Worm (Caenorhabditis elegans): ENCODE results near the gene srh-72.
A peak's percentile ranks its signal among the peaks of the same experiment; 100 is the strongest.
"Not testable (repeated sequence)": the region's sequence is repeated elsewhere in the genome, so short reads cannot be mapped to it uniquely, and the experiment has no call there.

srh-72 gene

DNA sequence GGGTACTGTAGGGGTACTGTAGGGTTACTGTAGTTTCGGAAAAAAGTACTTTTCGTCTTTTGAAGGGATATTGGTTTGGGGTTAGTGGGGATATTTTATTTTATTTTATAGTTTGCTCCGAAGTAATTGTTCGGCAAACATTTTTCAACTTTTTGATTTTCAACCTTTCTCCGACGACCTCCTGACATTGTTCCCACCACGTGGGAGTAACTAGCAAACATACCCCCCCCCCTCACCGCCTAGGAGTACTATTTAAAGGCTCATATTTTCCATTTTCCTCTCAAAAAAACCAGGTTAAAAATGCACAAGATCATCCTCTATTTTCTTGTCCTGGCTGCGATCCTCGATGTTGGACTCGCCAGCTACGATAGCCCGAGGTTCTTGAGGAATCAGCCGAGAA is 25.6 kb upstream of the srh-72 start, which contains the start of gene srlf-29:
TSS of gene srlf-29 (plus strand) at position 301 of the 400 bp plus-strand sequence.
- TF ChIP-seq cog-1 (tag; optimal IDR thresholded peaks at IDR 0.05), result no peak
- TF ChIP-seq ztf-23 (GFP tag; IDR thresholded peaks at IDR 0.05), result no peak
- TF ChIP-seq ztf-29 (GFP tag; IDR thresholded peaks at IDR 0.05), result no peak
- no peak for TF ChIP-seq ref-1 (GFP tag; conservative IDR thresholded peaks at IDR 0.05)
- TF ChIP-seq klf-2 (GFP tag; conservative IDR thresholded peaks at IDR 0.05), result no peak
- TF ChIP-seq T22C8.4 (GFP tag; IDR thresholded peaks at IDR 0.05), result no peak
- TF ChIP-seq med-1 (GFP tag; optimal IDR thresholded peaks at IDR 0.05; ENCODE audit: insufficient read depth), result no peak
- no peak for TF ChIP-seq flt-1 (GFP tag; IDR thresholded peaks at IDR 0.05)
- no peak for TF ChIP-seq tab-1 (GFP tag; IDR thresholded peaks at IDR 0.05)

DNA sequence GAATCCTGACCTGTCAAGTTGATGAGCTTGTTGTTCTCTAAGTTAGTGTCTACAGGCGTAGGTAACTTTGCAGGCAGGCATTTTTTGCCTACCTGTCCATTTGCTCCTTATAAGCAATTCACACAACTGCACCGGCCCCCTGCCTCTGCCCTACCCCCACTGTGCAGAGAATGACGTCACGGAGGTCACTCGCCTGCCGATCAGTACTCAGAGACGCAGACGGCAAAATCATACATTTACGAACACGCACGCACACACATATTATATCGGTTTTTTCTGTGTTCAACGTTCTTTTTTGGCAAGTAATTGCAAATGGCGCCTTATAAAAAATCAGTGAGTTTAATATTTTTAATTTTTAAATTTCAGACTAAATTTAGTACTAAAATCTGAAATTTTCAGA is 23.1 kb upstream of the srh-72 start, which contains the start of gene duxl-1:
TSS of gene duxl-1 (plus strand) at position 184 of the 400 bp plus-strand sequence.
- TF ChIP-seq ztf-23 (GFP tag; IDR thresholded peaks at IDR 0.05) (no peak), ref-1 (GFP tag; conservative IDR thresholded peaks at IDR 0.05) (0 out of 2 replicates have a peak, but pooled peaks have one; percentile 17)

DNA sequence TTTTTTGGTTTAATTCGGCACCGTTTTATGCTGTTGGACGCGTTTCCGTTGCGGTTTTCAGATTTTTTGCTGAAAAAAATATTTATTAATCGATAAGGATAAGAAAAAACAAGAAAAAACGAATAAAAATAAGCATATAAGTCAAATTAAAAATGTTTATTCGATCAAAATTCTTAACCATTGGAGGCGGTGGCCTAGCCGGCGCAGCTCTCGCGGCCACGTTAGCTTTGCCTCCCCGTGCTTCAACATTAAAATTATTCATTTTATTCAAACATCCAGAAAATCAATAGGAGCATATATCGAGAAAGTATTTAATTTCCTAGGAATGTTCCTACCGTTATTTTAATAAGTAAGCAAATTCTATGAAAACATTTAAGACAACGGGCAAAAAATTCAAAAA is 22.5 kb upstream of the srh-72 start, which contains the start of gene ZC204.14:
TSS of gene ZC204.14 (minus strand) at position 69 of the 400 bp plus-strand sequence.
- TF ChIP-seq T22C8.4 (GFP tag; IDR thresholded peaks at IDR 0.05), result no peak
- no peak for TF ChIP-seq ref-1 (GFP tag; conservative IDR thresholded peaks at IDR 0.05)
- TF ChIP-seq klf-2 (GFP tag; conservative IDR thresholded peaks at IDR 0.05), result no peak
- no peak for TF ChIP-seq med-1 (GFP tag; optimal IDR thresholded peaks at IDR 0.05; ENCODE audit: insufficient read depth)
- no peak for TF ChIP-seq cog-1 (tag; optimal IDR thresholded peaks at IDR 0.05)
- TF ChIP-seq tab-1 (GFP tag; IDR thresholded peaks at IDR 0.05), result no peak
- TF ChIP-seq flt-1 (GFP tag; IDR thresholded peaks at IDR 0.05), result no peak
- no peak for TF ChIP-seq ztf-29 (GFP tag; IDR thresholded peaks at IDR 0.05)
- no peak for TF ChIP-seq ztf-23 (GFP tag; IDR thresholded peaks at IDR 0.05)

DNA sequence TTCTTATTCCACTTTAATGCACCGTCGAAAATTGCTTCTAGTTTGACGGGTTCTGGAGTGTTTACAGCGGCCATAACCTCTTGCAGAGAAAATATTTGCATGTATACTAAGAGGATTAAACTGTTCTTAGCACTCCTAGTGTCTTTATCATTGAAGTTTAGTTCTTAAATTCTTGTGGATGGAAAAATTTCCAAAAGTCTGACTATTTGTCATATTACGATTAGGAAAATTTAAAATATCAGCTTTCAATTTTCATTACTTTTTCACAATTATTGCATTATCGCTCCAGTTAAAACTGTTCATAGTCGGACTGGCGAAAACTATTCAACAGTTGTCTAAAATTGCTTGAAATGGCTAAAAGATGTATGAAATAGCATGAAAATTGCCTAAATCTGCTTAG is 20.5 kb upstream of the srh-72 start, which contains the start of gene ZC204.13:
TSS of gene ZC204.13 (minus strand) at position 101 of the 400 bp plus-strand sequence.
- not testable (repeated sequence) for TF ChIP-seq ztf-29 (GFP tag; IDR thresholded peaks at IDR 0.05); T22C8.4 (GFP tag; IDR thresholded peaks at IDR 0.05); cog-1 (tag; optimal IDR thresholded peaks at IDR 0.05)

DNA sequence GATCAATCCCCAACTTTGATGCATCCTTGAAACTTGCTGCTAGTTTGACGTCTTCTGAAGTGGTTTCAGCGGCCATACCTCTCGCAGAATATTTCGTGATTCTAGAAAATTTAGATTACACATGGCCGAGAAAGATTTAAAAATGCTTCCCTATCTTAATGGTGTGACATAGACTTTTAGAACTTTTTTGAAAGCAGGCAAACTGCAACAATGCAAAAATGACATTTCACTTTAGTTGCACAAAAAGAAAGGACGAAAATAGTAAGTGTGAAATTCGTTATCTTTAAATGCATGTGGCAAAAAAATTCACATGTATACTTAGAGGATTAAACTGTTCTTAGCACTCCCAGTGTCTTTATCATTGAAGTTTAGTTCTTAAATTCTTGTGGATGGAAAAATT is 16.8 kb upstream of the srh-72 start, which contains the start of gene ZC204.12:
TSS of gene ZC204.12 (minus strand) at position 101 of the 400 bp plus-strand sequence.
- no peak for TF ChIP-seq ref-1 (GFP tag; conservative IDR thresholded peaks at IDR 0.05)
- no peak for TF ChIP-seq ztf-23 (GFP tag; IDR thresholded peaks at IDR 0.05)
- no peak for TF ChIP-seq cog-1 (tag; optimal IDR thresholded peaks at IDR 0.05)

DNA sequence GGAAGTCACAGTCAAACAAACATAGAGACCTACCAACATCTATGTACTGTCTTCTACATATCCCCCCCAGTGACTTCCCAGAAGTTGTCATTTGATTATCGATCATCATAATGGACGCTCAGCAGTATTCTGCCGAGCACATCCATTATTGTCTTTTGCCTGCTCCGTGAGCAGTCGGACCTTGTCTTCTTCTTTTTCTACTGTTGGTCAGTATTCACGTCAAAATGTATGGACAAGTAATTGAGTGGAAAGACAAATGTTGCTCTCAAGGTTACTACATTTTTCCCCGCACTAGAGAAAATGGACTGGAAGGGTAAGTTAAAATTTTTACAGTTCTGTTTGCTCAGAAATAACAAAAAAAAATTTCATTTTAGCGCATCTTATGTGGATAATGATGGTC is 14.5 kb upstream of the srh-72 start, which contains the start of gene btb-12:
TSS of gene btb-12 (plus strand) at position 301 of the 400 bp plus-strand sequence.
- no peak for TF ChIP-seq tab-1 (GFP tag; IDR thresholded peaks at IDR 0.05)
- no peak for TF ChIP-seq ref-1 (GFP tag; conservative IDR thresholded peaks at IDR 0.05)
- no peak for TF ChIP-seq cog-1 (tag; optimal IDR thresholded peaks at IDR 0.05)
- TF ChIP-seq ztf-23 (GFP tag; IDR thresholded peaks at IDR 0.05), result no peak
- TF ChIP-seq klf-2 (GFP tag; conservative IDR thresholded peaks at IDR 0.05), result no peak
- TF ChIP-seq med-1 (GFP tag; optimal IDR thresholded peaks at IDR 0.05; ENCODE audit: insufficient read depth), result no peak

DNA sequence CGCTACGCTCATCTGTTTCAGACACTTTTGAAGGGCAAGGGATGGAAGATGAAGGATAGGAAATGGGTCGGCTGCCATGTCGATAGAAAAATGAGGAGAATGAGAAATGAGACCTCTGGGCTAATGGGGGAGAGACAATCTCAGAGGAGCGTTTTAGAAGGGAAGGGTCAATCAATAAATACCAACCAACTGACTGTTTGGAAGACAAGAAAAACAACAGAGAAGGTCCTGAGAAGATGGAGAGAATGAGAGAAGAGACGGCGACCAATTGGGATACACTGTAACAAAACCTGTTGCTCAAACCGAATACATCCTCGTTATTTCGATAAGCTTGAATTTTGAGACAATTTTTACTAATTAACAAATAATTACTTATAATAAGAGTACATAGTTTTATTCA is 13.0 kb upstream of the srh-72 start, which contains the start of gene fbxb-15:
TSS of gene fbxb-15 (minus strand) at position 101 of the 400 bp plus-strand sequence.
- no peak for TF ChIP-seq flt-1 (GFP tag; IDR thresholded peaks at IDR 0.05)
- TF ChIP-seq cog-1 (tag; optimal IDR thresholded peaks at IDR 0.05), result no peak
- TF ChIP-seq ztf-29 (GFP tag; IDR thresholded peaks at IDR 0.05), result no peak
- no peak for TF ChIP-seq tab-1 (GFP tag; IDR thresholded peaks at IDR 0.05)
- TF ChIP-seq T22C8.4 (GFP tag; IDR thresholded peaks at IDR 0.05), result no peak
- no peak for TF ChIP-seq ref-1 (GFP tag; conservative IDR thresholded peaks at IDR 0.05)
- no peak for TF ChIP-seq ztf-23 (GFP tag; IDR thresholded peaks at IDR 0.05)
- no peak for TF ChIP-seq klf-2 (GFP tag; conservative IDR thresholded peaks at IDR 0.05)

DNA sequence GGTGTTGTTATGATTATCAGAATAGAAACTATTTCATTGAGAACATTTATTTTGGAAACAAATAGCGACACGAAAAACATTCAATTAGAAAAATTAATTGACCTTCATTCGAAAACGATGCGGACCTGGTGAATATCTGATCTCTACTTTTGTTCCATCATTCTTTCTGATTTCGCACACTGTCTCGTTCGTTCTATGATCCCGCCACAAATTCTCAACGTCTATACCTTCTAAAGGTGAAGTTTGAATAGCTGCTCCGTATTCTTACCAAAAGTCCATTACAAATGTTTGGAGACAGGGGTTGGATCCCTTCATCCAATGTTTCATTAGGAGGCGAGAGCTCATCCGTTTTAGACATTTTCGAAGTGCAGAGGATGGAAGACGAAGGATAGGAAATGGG is 11.4 kb upstream of the srh-72 start, which contains the start of gene fbxb-16:
TSS of gene fbxb-16 (minus strand) at position 101 of the 400 bp plus-strand sequence.
- TF ChIP-seq klf-2 (GFP tag; conservative IDR thresholded peaks at IDR 0.05) (no peak), ztf-23 (GFP tag; IDR thresholded peaks at IDR 0.05) (no peak), ztf-29 (GFP tag; IDR thresholded peaks at IDR 0.05) (no peak)

DNA sequence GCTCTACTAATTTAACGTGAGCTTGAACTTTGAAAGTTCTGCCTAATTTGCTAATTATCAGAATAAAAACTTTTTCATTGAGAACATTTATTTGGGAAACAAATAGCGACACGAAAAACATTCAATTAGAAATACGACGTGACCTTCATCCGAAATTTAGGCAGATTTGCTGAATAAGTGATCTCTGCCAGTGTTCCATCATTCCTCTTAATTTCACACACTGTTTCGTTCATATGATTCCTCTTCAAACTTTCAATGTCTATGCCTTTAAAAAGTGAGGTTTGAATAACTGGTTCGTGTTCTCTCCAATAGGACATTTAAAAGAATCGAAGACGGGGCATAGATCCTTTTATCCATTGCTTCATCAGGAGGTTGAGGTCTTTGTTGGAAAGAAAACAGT is 10.1 kb upstream of the srh-72 start, which contains the start of gene fbxb-20:
TSS of gene fbxb-20 (minus strand) at position 101 of the 400 bp plus-strand sequence.
- TF ChIP-seq klf-2 (GFP tag; conservative IDR thresholded peaks at IDR 0.05) (no peak), ztf-23 (GFP tag; IDR thresholded peaks at IDR 0.05) (no peak), tab-1 (GFP tag; IDR thresholded peaks at IDR 0.05) (no peak), ref-1 (GFP tag; conservative IDR thresholded peaks at IDR 0.05) (no peak), ztf-29 (GFP tag; IDR thresholded peaks at IDR 0.05) (no peak), med-1 (GFP tag; optimal IDR thresholded peaks at IDR 0.05; ENCODE audit: insufficient read depth) (no peak), T22C8.4 (GFP tag; IDR thresholded peaks at IDR 0.05) (no peak), cog-1 (tag; optimal IDR thresholded peaks at IDR 0.05) (no peak), flt-1 (GFP tag; IDR thresholded peaks at IDR 0.05) (no peak)

DNA sequence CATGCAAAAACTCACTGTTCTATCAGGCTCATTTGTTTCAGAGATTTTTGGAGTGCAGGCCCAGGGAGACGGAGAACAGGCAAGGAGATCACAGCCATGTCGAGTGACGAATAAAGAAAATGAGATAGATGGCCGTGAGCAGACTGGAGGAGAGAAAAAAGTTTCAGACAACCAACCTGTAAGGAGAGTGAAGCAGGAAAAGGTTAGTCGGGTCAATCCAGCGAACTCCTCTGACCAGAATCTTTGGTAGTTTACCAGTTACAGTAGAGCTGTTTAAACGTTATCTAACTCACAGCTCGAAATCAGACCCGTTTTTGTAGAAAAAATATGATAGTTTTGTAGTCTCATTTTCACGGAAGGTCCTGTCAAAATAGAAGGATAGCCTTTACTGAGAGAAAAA is 8.4 kb upstream of the srh-72 start, which contains the start of gene fbxb-21:
TSS of gene fbxb-21 (minus strand) at position 101 of the 400 bp plus-strand sequence.
- no peak for TF ChIP-seq ztf-23 (GFP tag; IDR thresholded peaks at IDR 0.05)
- no peak for TF ChIP-seq klf-2 (GFP tag; conservative IDR thresholded peaks at IDR 0.05)
- TF ChIP-seq med-1 (GFP tag; optimal IDR thresholded peaks at IDR 0.05; ENCODE audit: insufficient read depth), result no peak
- no peak for TF ChIP-seq tab-1 (GFP tag; IDR thresholded peaks at IDR 0.05)
- no peak for TF ChIP-seq ref-1 (GFP tag; conservative IDR thresholded peaks at IDR 0.05)
- TF ChIP-seq cog-1 (tag; optimal IDR thresholded peaks at IDR 0.05), result no peak
- TF ChIP-seq flt-1 (GFP tag; IDR thresholded peaks at IDR 0.05), result no peak
- no peak for TF ChIP-seq ztf-29 (GFP tag; IDR thresholded peaks at IDR 0.05)
- TF ChIP-seq T22C8.4 (GFP tag; IDR thresholded peaks at IDR 0.05), result no peak

Data from whole organism, midembryonic.